Fruit fly (Drosophila melanogaster) whole organism, adult: ENCODE results near the gene CG14200.

Experiments used
- CG12768 ChIP-seq: fragments of 200-800 bp; sonication (Bioruptor generic); optimal IDR thresholded peaks from 2 replicates; lab custom pipeline; 2017; ENCODE audit warnings: missing biosample characterization, missing genetic modification characterization, mild to moderate bottlenecking, moderate library complexity, missing genetic modification reagents
- CG5204 ChIP-seq: fragments of 200-800 bp; sonication (Bioruptor generic); optimal IDR thresholded peaks from 2 replicates; lab custom pipeline; 2016; ENCODE audit warnings: missing biosample characterization, missing genetic modification characterization
- CG7045 ChIP-seq: fragments of 200-800 bp; sonication (Bioruptor generic); optimal IDR thresholded peaks from 2 replicates; lab custom pipeline; 2017; ENCODE audit warnings: missing biosample characterization, mild to moderate bottlenecking, missing genetic modification characterization
- CG7101 ChIP-seq: fragments of 200-800 bp; sonication (Bioruptor generic); optimal IDR thresholded peaks from 2 replicates; lab custom pipeline; 2018; ENCODE audit warnings: missing biosample characterization, mild to moderate bottlenecking, missing genetic modification characterization, moderate library complexity
- Hr96 ChIP-seq: fragments of 200-800 bp; sonication (Bioruptor generic); optimal IDR thresholded peaks from 2 replicates; lab custom pipeline; 2016; ENCODE audit warnings: missing biosample characterization, missing genetic modification characterization
- Mnt ChIP-seq: fragments of 200-800 bp; sonication (Bioruptor generic); optimal IDR thresholded peaks from 2 replicates; lab custom pipeline; 2016; ENCODE audit warnings: missing biosample characterization, mild to moderate bottlenecking, missing genetic modification characterization
- cic ChIP-seq: fragments of 200-800 bp; sonication (Bioruptor generic); optimal IDR thresholded peaks from 2 replicates; lab custom pipeline; 2017; ENCODE audit warnings: missing biosample characterization, mild to moderate bottlenecking, missing genetic modification characterization, moderate library complexity
- cnc ChIP-seq, 2 experiments: fragments of >200 bp; optimal IDR thresholded peaks; 2 replicates each; lab custom pipeline; 2017
- kay ChIP-seq: fragments of 200-800 bp; sonication (Bioruptor generic); peaks from one replicate; lab custom pipeline; 2016; ENCODE audit warnings: missing biosample characterization, missing genetic modification characterization, borderline replicate concordance
- ovo ChIP-seq: fragments of 200-800 bp; sonication (Bioruptor generic); optimal IDR thresholded peaks from 2 replicates; lab custom pipeline; 2016; ENCODE audit warnings: missing biosample characterization, missing genetic modification characterization
- tj ChIP-seq: fragments of 200-800 bp; sonication (Bioruptor generic); optimal IDR thresholded peaks from 3 replicates; lab custom pipeline; 2017; ENCODE audit warnings: missing biosample characterization, mild to moderate bottlenecking, missing genetic modification characterization, moderate library complexity
- toe ChIP-seq: fragments of 200-800 bp; sonication (Bioruptor generic); optimal IDR thresholded peaks from 2 replicates; lab custom pipeline; 2016; ENCODE audit warnings: missing biosample characterization, missing genetic modification characterization

DNA sequence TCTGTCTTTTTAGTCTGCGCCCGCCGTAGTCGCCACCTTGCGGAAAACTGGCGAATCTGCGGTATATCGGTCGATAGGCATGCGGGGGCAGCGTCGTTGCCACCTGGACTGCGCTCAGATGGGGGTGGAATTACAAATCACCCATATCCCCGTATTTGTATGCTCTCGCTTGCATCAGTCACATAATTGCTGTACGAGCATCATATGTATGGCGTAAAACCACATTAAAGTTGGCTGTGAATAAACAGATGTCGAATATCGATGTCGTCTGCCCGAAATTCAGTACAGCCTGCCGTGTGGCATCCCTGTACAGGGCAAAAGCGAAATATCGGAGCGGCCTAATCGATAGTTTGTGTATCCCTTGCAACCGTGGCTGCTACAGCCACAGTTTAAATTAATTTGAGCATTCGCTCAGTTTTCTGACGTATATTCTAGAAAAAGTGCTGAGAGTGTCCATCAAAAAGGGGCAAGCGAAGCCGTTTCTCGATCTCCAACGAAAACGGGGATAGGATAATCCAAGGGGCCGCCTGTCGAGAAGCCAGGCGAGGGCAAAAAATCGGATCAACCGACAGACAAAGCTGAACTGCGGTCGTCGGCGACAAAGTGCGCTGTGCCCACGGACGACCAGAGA lies 26.6 kb downstream of the CG14200 start, which contains the start of the genes Idh3a and CoRest:
- TF ChIP-seq CG12768 (GFP tag; lab: Kevin White, UChicago) (no peak), toe (GFP tag; lab: Kevin White, UChicago) (peak; percentile 73), cic (GFP tag; lab: Kevin White, UChicago) (no peak), tj (GFP tag; lab: Kevin White, UChicago) (peak; percentile 9), kay (GFP tag; lab: Kevin White, UChicago) (no peak), cnc (optimal IDR thresholded peaks at IDR 0.05; lab: Kevin White, UChicago) (no peak), ovo (GFP tag; lab: Kevin White, UChicago) (no peak), CG7045 (GFP tag; lab: Kevin White, UChicago) (no peak), Mnt (peak; percentile 18), CG5204 (GFP tag; lab: Kevin White, UChicago) (no peak), CG7101 (tag; lab: Kevin White, UChicago) (no peak), Hr96 (GFP tag; lab: Kevin White, UChicago) (peak; percentile 52)
